Worm (Caenorhabditis elegans) whole organism, dauer: Measurements from ENCODE around the gene Y37D8A.5.

Source experiments
- unc-62 ChIP-seq: sonication (generic microtip); optimal IDR thresholded peaks from 2 replicates; lab custom pipeline; 2017; ENCODE audit warnings: missing biosample characterization, missing genetic modification reagents, missing genetic modification characterization

Gene Y37D8A.5

DNA sequence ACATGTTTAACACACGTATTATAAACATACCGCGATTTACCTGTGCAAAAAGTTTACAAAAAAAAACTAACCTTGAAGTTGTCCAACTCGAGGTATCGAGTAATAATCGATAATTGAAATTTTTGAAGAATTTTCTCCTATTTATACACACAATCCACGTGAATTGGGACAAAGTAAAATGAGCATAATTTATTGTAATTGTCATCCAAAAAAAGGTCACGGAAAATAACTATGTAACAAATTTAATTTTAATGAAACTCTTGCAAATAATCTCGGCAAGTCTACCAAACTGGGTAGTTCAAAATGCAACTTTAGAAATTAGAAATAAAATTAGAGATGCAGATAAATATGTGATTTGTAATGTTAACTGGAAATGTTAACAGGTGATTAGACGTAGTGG lies at the start of gene Y37D8A.5:
TSS of gene Y37D8A.5 (minus strand) at position 101 of the 400 bp plus-strand sequence.
- no peak for TF ChIP-seq unc-62 (GFP tag; lab: Kevin White, UChicago)

DNA sequence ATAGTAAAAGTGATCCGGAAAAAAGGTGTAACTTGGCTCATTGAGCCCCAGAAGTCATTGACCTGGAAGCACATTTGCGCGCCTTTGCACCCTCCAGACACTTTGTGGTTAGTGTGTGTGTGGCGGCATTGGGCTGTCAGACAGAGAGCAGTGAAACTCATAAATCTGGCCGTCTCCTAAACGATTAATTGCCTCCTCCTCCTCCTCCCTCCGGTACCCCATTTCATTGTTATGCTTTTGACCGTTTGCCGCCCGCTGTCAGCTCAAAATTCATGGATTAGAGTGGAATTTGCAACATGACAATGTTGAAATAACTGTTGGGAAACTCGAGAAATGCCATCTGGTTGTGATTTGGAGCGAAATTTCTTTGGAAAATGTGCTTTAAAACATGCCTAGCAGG lies 48.8 kb upstream of the Y37D8A.5 start:
- TF ChIP-seq unc-62 (GFP tag; lab: Kevin White, UChicago): no peak

DNA sequence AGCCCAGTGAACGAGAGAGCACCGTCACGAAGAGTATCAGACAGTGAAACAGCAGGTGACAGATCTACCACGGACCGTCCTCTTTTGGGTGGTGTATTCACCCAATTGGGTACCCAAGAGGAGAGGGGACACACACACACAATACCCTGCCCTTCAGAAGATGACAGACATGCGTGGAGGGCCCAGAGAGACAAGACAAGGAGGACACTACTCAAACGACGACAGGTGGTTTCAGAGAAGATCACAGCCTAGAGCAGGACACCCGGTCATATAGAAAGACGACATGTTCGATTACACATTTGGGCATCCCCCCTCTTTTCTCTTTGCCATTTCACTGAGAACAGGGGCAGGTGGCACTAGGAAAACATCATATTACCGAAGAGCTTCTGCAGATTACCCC lies 38.9 kb upstream of the Y37D8A.5 start:
- TF ChIP-seq unc-62 (GFP tag; lab: Kevin White, UChicago): no peak

- no peak for TF ChIP-seq unc-62 (GFP tag; lab: Kevin White, UChicago)
These were observed 37.5 kb upstream of the Y37D8A.5 start for ce11 chrIII:12892767-12893166.

- no peak for TF ChIP-seq unc-62 (GFP tag; lab: Kevin White, UChicago)
These were observed 36.3 kb upstream of the Y37D8A.5 start, which contains the start of the genes Y37D8A.29 and unc-71 for ce11 chrIII:12891580-12891979. Gene Y37D8A.29 (minus strand): TSS chrIII:12891680. Gene unc-71 (minus strand): TSS chrIII:12891738.

- no peak for TF ChIP-seq unc-62 (GFP tag; lab: Kevin White, UChicago)
These were observed 29.9 kb upstream of the Y37D8A.5 start for ce11 chrIII:12885153-12885552.

- no peak for TF ChIP-seq unc-62 (GFP tag; lab: Kevin White, UChicago)
These were observed 25.4 kb upstream of the Y37D8A.5 start for ce11 chrIII:12880704-12881103.

DNA sequence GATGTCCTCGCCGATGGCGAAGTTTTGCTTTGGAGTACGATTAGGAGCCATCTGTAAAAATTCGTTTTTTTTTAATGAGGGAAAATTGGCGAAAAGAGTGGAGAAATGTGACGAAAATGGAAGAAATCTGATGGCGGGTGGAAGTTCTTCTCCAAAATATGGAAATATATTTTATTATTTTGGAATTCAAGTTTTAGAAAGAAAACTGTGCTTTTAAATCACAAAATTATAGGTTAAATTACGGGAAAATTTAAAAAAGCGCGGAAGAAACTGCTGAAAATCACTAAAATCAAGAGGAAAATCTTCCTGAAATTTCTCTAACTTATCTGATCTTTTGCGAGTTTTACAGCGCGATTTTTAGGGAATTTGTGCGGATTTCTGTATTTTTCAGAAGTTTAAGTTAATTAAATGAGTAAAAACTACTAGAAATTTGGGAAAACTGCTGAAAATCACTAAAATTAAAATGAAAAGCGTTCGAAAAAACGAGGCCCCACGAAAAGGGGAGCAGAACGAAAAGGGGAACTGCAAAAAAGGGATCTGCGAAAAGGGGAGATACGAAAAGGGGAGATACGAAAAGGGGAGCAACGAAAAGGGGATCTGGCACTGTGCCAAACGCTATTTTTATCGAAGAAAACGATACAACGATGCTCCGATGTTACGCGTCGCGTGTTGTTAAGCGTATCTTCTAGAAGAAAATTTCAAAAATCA lies 22.4 kb upstream of the Y37D8A.5 start, which contains the start of the genes cec-7 and enu-3.5:
TSS of gene cec-7 (minus strand) at position 51 of the 708 bp plus-strand sequence.
TSS of gene enu-3.5 (plus strand) at position 670 of the 708 bp plus-strand sequence.
- no peak for TF ChIP-seq unc-62 (GFP tag; lab: Kevin White, UChicago)

DNA sequence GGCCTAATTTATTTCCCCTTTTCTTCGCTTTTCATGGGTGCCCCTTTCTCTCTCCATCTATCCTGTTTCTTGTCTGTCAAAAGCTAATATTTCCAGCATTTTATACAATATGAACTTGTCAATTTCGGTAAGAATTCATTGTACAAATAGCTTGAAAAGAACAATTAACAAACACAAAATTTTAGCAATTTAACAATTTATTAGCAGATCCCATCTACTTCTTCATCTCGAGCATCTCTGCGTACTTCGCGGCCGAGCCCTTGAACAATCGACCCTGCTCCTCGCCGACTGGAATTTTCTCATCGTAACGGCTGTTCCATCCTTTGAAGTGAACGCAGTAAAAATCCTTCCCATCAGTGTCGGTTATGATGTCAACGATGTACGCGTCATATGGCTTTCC lies 20.4 kb upstream of the Y37D8A.5 start:
- TF ChIP-seq unc-62 (GFP tag; lab: Kevin White, UChicago): no peak

DNA sequence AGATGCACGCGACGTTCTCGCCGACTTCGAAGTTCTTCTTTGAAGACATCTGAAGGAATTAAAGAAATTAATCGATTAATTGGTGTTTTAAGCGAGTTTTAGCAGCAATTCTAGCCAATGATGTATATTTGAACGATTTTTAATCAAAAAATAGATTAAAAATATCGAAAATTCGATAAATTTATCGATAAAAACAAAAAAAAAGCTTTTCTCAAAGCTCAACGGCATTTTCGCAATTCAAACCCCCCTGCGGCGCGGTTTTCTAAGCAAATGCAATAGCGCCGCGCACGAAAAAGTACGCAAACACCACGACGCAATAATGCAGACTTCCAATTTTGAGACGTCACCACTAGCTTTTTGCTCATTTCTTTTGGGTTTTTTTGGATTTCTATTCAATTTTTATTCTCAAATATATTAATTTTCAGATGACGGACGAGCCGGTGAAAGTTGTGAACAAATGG lies 19.3 kb upstream of the Y37D8A.5 start, which contains the start of the genes mrg-1 and spcs-2:
TSS of gene mrg-1 (minus strand) at position 51 of the 461 bp plus-strand sequence.
TSS of gene spcs-2 (plus strand) at position 426 of the 461 bp plus-strand sequence.
- no peak for TF ChIP-seq unc-62 (GFP tag; lab: Kevin White, UChicago)

DNA sequence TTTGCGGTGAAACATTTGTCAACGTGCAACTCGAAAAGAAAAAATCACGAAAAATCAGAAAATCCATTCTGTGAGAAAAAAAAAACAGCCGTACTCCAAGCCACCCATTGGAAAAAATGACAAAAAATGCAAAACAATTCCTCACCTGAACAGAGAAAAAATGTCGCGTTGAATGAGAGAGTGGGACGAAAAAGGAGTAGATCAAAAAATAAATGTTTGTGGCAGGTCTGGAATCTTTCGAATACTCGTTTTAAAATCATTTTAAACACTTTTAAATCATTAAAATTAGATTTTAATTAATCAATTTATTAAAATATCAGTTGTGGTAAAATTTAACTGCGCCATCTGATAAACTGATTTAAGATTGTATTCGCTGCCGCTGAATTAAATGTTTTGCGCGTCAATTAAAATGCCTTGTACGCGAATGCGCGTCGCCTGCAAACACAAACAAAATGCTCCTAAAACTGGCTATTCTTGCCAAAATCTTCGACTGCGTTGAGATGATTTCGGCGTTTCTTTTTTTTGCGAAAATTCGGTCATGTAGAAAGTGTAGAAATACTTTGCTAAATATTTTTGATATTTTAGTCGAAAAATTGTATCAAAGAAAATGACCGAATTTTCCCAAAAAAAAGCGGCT lies 14.9 kb upstream of the Y37D8A.5 start, which contains the start of gene Y37D8A.6:
TSS of gene Y37D8A.6 (minus strand) at position 238 of the 637 bp plus-strand sequence.
- no peak for TF ChIP-seq unc-62 (GFP tag; lab: Kevin White, UChicago)

ce11 chrIII:12864648-12865047 lies 9.4 kb upstream of the Y37D8A.5 start, which contains the start of gene Y37D8A.8:
Gene Y37D8A.8 (plus strand): TSS chrIII:12864948.
- TF ChIP-seq unc-62 (GFP tag; lab: Kevin White, UChicago): no peak

- no peak for TF ChIP-seq unc-62 (GFP tag; lab: Kevin White, UChicago)
These were observed 4.8 kb upstream of the Y37D8A.5 start for ce11 chrIII:12860119-12860518.

DNA sequence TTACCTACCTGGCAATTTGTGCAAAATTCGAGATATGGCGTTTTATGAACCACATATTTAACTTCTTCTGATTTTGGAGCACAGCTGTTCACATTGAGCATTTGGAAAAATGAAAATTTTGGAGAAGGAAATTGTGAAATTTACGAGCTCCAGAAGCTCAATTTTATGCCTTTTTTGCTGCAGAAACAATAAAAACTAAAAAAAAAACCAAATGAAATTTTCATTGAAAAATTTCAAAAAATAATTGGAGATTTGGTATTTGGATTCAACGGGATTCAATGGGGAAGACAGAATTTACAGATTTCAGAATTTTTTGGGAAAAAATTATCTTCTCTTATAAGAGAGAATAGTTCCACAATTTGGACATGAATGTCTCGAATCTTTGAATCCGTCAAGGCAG lies 1.3 kb upstream of the Y37D8A.5 start, which contains the start of gene Y37D8A.26:
TSS of gene Y37D8A.26 (minus strand) at position 101 of the 400 bp plus-strand sequence.
- no peak for TF ChIP-seq unc-62 (GFP tag; lab: Kevin White, UChicago)

DNA sequence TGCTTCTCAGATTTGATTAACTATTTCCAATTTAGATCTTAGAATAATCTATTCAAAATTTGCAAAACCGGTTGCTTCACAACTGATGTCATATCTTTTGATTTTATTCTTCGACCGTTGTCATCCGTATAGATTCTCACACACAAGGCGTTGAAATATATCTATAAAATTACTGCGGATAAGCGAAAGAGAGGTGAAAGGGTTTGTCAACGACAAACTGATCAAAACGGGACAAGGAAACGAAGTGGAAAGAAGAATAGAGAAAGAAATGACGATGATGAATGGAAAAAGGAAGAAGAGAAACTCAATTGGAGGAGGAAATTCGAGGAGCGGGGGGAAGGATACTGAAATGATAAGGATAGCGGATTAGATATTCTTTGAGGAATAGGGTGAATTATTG lies 4.3 kb downstream of the Y37D8A.5 start:
- no peak for TF ChIP-seq unc-62 (GFP tag; lab: Kevin White, UChicago)

DNA sequence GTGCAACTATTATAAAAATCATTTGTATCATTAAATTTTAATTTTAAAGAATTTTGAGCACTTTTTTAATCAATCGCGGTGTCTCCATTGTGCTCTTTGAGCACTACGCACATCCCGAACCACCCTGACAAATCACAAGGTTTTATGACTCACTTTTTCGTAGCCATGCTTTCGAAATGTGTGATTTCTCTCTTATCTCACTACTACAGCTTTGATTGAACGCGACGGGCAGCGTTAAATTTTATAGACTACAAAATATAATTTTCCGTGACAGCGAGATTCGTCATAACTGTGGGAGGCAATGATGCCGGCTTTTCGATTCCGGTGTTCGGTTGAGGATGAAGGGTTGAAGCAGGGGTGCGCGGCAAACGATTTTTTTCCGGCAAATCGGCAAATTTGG lies 5.6 kb downstream of the Y37D8A.5 start:
- no peak for TF ChIP-seq unc-62 (GFP tag; lab: Kevin White, UChicago)
